Worm (Caenorhabditis elegans) whole organism, late embryonic: ENCODE results near the gene C33F10.1.

Experiments
- ama-1 ChIP-seq: fragments of 150-350 bp; optimal IDR thresholded peaks from 2 replicates; lab custom pipeline; 2014
- eyg-1 ChIP-seq: sonication (generic microtip); optimal IDR thresholded peaks from 2 replicates; lab custom pipeline; 2016; ENCODE audit warnings: missing genotype, missing genetic modification characterization, missing compliant biosample characterization
- hlh-30 ChIP-seq: sonication (generic microtip); optimal IDR thresholded peaks from 2 replicates; lab custom pipeline; 2017; ENCODE audit warnings: antibody characterized with exemption, missing genetic modification characterization, missing compliant biosample characterization; ENCODE audit not compliant: insufficient read depth
- nfya-1 ChIP-seq: sonication (generic microtip); optimal IDR thresholded peaks from 2 replicates; lab custom pipeline; 2017; ENCODE audit warnings: missing genetic modification characterization, mild to moderate bottlenecking, missing compliant biosample characterization, antibody characterized with exemption, moderate library complexity
- pha-4 ChIP-seq: fragments of 150-350 bp; optimal IDR thresholded peaks from 2 replicates; lab custom pipeline; 2018; ENCODE audit warnings: missing biosample characterization, missing genetic modification reagents, missing genetic modification characterization
- sox-2 ChIP-seq: fragments of 200-800 bp; sonication (Bioruptor generic); IDR thresholded peaks from 2 replicates; pipeline ENCODE4 v1.3.6; 2022; ENCODE audit warnings: missing genetic modification reagents, missing genetic modification characterization, missing compliant biosample characterization
- sox-4 ChIP-seq: sonication (generic microtip); optimal IDR thresholded peaks from 2 replicates; lab custom pipeline; 2017; ENCODE audit warnings: mild to moderate bottlenecking, missing genetic modification characterization, inconsistent platforms, missing compliant biosample characterization
- syd-9 ChIP-seq: sonication (generic microtip); optimal IDR thresholded peaks from 2 replicates; lab custom pipeline; 2016; ENCODE audit warnings: mild to moderate bottlenecking, missing genetic modification characterization, moderate library complexity, missing compliant biosample characterization
- unc-3 ChIP-seq, 2 experiments: fragments of 200-800 bp in 1 of 2; sonication (Bioruptor generic) in 1 of 2; sonication (generic microtip) in 1 of 2; conservative IDR thresholded peaks in 1 of 2; optimal IDR thresholded peaks in 1 of 2; 2 replicates each; pipeline versions ENCODE4 v1.3.6 to Lab custom; 2016 to 2022; ENCODE audit warnings: missing compliant biosample characterization in 2 of 2, missing genetic modification characterization in 2 of 2, missing genetic modification reagents in 1 of 2
- unc-55 ChIP-seq: sonication (generic microtip); optimal IDR thresholded peaks from 2 replicates; lab custom pipeline; 2017; ENCODE audit warnings: missing biosample characterization, missing genetic modification reagents, missing genetic modification characterization

DNA sequence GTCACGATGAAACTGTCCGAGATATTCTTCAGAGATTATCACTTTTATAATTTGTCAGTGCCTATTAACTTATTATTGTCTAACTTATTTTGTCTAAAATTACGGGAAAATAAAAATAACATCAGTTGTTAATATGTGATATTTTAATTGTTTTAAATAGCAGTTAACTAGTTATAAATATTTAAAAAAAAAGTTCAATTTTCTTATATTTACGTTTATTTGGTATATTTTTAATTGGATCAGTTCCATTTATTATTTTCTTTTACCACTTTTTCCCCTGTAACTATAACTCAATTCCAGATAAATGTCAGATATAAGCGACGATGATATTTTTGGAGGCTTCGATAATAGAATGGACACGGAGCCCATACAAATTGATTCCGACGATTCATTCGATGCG lies 39.4 kb upstream of the C33F10.1 start, which contains the start of gene C33F10.4:
- no peak for TF ChIP-seq sox-2 (GFP tag; lab: Robert Waterston, UW)
- no peak for TF ChIP-seq pha-4 (tag; lab: Kevin White, UChicago)
- no peak for TF ChIP-seq eyg-1 (tag; lab: Kevin White, UChicago)
- TF ChIP-seq nfya-1 (tag; lab: Kevin White, UChicago): no peak
- TF ChIP-seq hlh-30 (tag; lab: Kevin White, UChicago): no peak
- TF ChIP-seq sox-4 (tag; lab: Kevin White, UChicago): no peak
- no peak for TF ChIP-seq unc-55 (GFP tag; lab: Kevin White, UChicago)
- TF ChIP-seq ama-1 (lab: Kevin White, UChicago): no peak
- TF ChIP-seq syd-9: no peak
- no peak for TF ChIP-seq unc-3 (GFP tag; conservative IDR thresholded peaks at IDR 0.05; lab: Robert Waterston, UW)
- TF ChIP-seq unc-3 (tag; optimal IDR thresholded peaks at IDR 0.05; lab: Kevin White, UChicago): no peak
